Worm (Caenorhabditis elegans) whole organism, early embryonic: ENCODE results near the gene dyf-2.

Experiments
- B0310.2 ChIP-seq: sonication (generic microtip); optimal IDR thresholded peaks from 2 replicates; lab custom pipeline; 2016; ENCODE audit warnings: mild to moderate bottlenecking, missing genetic modification characterization, missing compliant biosample characterization
- F13C5.2 ChIP-seq: sonication (generic microtip); optimal IDR thresholded peaks from 2 replicates; lab custom pipeline; 2017; ENCODE audit warnings: mild to moderate bottlenecking, missing genetic modification characterization, inconsistent platforms, missing compliant biosample characterization
- ama-1 ChIP-seq: fragments of 150-350 bp; optimal IDR thresholded peaks from 2 replicates; lab custom pipeline; 2014
- ceh-13 ChIP-seq: fragments of 200-800 bp; sonication (Bioruptor generic); optimal IDR thresholded peaks from 2 replicates; lab custom pipeline; 2018; ENCODE audit warnings: mild to moderate bottlenecking, missing genetic modification characterization, missing compliant biosample characterization
- ceh-36 ChIP-seq: sonication (generic microtip); optimal IDR thresholded peaks from 2 replicates; lab custom pipeline; 2016; ENCODE audit warnings: missing genetic modification characterization, inconsistent platforms, missing compliant biosample characterization
- ets-7 ChIP-seq: sonication (generic microtip); optimal IDR thresholded peaks from 2 replicates; lab custom pipeline; 2016; ENCODE audit warnings: missing genotype, missing genetic modification characterization, missing compliant biosample characterization
- flt-1 ChIP-seq: fragments of 200-800 bp; sonication (Bioruptor generic); IDR thresholded peaks from 2 replicates; pipeline ENCODE4 v1.3.6; 2022; ENCODE audit warnings: missing genetic modification characterization, missing compliant biosample characterization
- hmg-4 ChIP-seq: fragments of 200-800 bp; sonication (Bioruptor generic); optimal IDR thresholded peaks from 2 replicates; lab custom pipeline; 2018; ENCODE audit warnings: mild to moderate bottlenecking, missing genetic modification characterization, missing compliant biosample characterization
- hnd-1 ChIP-seq: sonication (generic microtip); optimal IDR thresholded peaks from 2 replicates; lab custom pipeline; 2016; ENCODE audit warnings: missing genetic modification characterization, missing compliant biosample characterization
- scrt-1 ChIP-seq: fragments of 200-800 bp; sonication (Bioruptor generic); IDR thresholded peaks from 2 replicates; pipeline ENCODE4 v1.3.6; 2022; ENCODE audit warnings: missing genetic modification characterization, missing compliant biosample characterization
- sea-1 ChIP-seq: fragments of 200-800 bp; sonication (Bioruptor generic); conservative IDR thresholded peaks from 2 replicates; pipeline ENCODE4 v1.3.6; 2022; ENCODE audit warnings: missing genetic modification characterization, missing compliant biosample characterization
- tbx-37 ChIP-seq: fragments of 200-800 bp; sonication (Bioruptor generic); conservative IDR thresholded peaks from 2 replicates; pipeline ENCODE4 v1.3.6; 2022; ENCODE audit warnings: missing genetic modification reagents, missing genetic modification characterization, missing compliant biosample characterization
- tra-4 ChIP-seq: sonication (generic microtip); optimal IDR thresholded peaks from 2 replicates; lab custom pipeline; 2017; ENCODE audit warnings: missing genetic modification characterization, missing compliant biosample characterization

DNA sequence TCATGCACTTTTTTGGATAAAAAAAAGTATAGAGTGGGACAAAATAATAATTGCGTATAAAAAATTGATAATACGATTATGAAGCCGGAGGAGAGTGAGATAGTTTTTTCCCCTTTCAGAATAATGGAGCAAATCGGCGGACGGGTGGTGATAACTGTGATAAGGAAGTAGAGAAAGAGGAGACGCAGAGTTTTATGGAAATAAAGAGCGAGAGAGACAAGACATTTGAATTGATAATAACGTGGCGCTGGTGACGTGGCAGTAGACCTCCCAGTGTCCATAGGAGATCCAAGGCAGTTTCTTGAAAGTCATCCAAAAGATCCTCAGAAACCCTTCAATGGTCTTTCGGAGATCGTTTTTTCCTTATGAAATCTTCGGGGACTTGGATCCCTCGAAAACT lies 47.6 kb upstream of the dyf-2 start:
- TF ChIP-seq F13C5.2 (tag; lab: Kevin White, UChicago): no peak
- TF ChIP-seq ets-7 (tag; lab: Kevin White, UChicago): no peak
- TF ChIP-seq sea-1: no peak
- no peak for TF ChIP-seq B0310.2
- no peak for TF ChIP-seq hmg-4
- TF ChIP-seq ama-1 (lab: Kevin White, UChicago): no peak
- no peak for TF ChIP-seq ceh-13 (GFP tag; lab: Kevin White, UChicago)
- TF ChIP-seq tbx-37 (GFP tag; lab: Robert Waterston, UW): no peak
- no peak for TF ChIP-seq flt-1 (GFP tag; lab: Robert Waterston, UW)
- no peak for TF ChIP-seq hnd-1 (tag; lab: Kevin White, UChicago)
- TF ChIP-seq ceh-36: no peak
- TF ChIP-seq tra-4: no peak
- no peak for TF ChIP-seq scrt-1
